Fruit fly (Drosophila melanogaster): ENCODE measurements around the gene mri.

mri gene

dm6 chr3L:205723-206284 is 5.8 kb downstream of the mri start, which contains the start of the genes Gk1 and CG13876 (continued):
- no peak for TF ChIP-seq dm (GFP tag; optimal IDR thresholded peaks at IDR 0.05)
- no peak for TF ChIP-seq CG9876 (GFP tag; optimal IDR thresholded peaks at IDR 0.05)
- TF ChIP-seq chn (GFP tag; optimal IDR thresholded peaks at IDR 0.05), result peak; percentile 69
- TF ChIP-seq gro (GFP tag; optimal IDR thresholded peaks at IDR 0.05), result peak; percentile 51
- TF ChIP-seq CG18764 (GFP tag; optimal IDR thresholded peaks at IDR 0.05), result peak; percentile 85
- TF ChIP-seq Trl (optimal IDR thresholded peaks at IDR 0.05), result peak in 1 of 2 experiments; percentile 9
- peak; percentile 5 for TF ChIP-seq Trl (GFP tag; optimal IDR thresholded peaks at IDR 0.05)
- TF ChIP-seq pzg (GFP tag; optimal IDR thresholded peaks at IDR 0.05), result peak; percentile 56
- peak; percentile 95 for TF ChIP-seq caup (GFP tag; optimal IDR thresholded peaks at IDR 0.05; ENCODE audit: severe bottlenecking)
- no peak for TF ChIP-seq HmgD (GFP tag; optimal IDR thresholded peaks at IDR 0.05)
- peak; percentile 19 for TF ChIP-seq emc (GFP tag; optimal IDR thresholded peaks at IDR 0.05)
- peak; percentile 98 for TF ChIP-seq CG2712 (tag; optimal IDR thresholded peaks at IDR 0.05)
- TF ChIP-seq Scr (GFP tag; IDR thresholded peaks at IDR 0.05; ENCODE audit: partially characterized antibody), result no peak
- TF ChIP-seq Stat92E (GFP tag; optimal IDR thresholded peaks at IDR 0.05), result peak in 1 of 3 experiments; percentile 70
- TF ChIP-seq org-1 (GFP tag; optimal IDR thresholded peaks at IDR 0.05), result peak; percentile 86
- TF ChIP-seq bcd (GFP tag; optimal IDR thresholded peaks at IDR 0.05), result peak; percentile 94
- TF ChIP-seq CkIIα-i1 (GFP tag; IDR thresholded peaks at IDR 0.05), result peak; percentile 41; the same call in 1 of the 2 replicates
- TF ChIP-seq ara (GFP tag; IDR thresholded peaks at IDR 0.05), result peak; percentile 94
- TF ChIP-seq sc (optimal IDR thresholded peaks at IDR 0.05), result no peak
- peak; percentile 82 for TF ChIP-seq sc (GFP tag; optimal IDR thresholded peaks at IDR 0.05)
- TF ChIP-seq MBD-R2 (GFP tag; IDR thresholded peaks at IDR 0.05), result peak; percentile 94
- no peak for TF ChIP-seq CG11398 (GFP tag; optimal IDR thresholded peaks at IDR 0.05)
- peak; percentile 74 for TF ChIP-seq stwl (tag; optimal IDR thresholded peaks at IDR 0.05)
- no peak for TF ChIP-seq MTF-1 (GFP tag; optimal IDR thresholded peaks at IDR 0.05; ENCODE audit: borderline replicate concordance)
- peak; percentile 91 for TF ChIP-seq CG12219 (GFP tag; optimal IDR thresholded peaks at IDR 0.05)
- TF ChIP-seq ci (GFP tag; IDR thresholded peaks at IDR 0.05), result peak; percentile 97
- peak; percentile 96 for TF ChIP-seq row (GFP tag; IDR thresholded peaks at IDR 0.05)
- TF ChIP-seq NK7.1 (GFP tag; optimal IDR thresholded peaks at IDR 0.05), result no peak
- no peak for TF ChIP-seq disco-r (GFP tag; optimal IDR thresholded peaks at IDR 0.05)
- peak; percentile 98 for TF ChIP-seq CG13894 (tag; optimal IDR thresholded peaks at IDR 0.05)
- TF ChIP-seq jumu (GFP tag; optimal IDR thresholded peaks at IDR 0.05), result no peak
- peak; percentile 91 for TF ChIP-seq CG12942 (GFP tag; optimal IDR thresholded peaks at IDR 0.05)
- peak; percentile 96 for TF ChIP-seq CG17361 (GFP tag; IDR thresholded peaks at IDR 0.05)
- peak; percentile 80 for TF ChIP-seq croc (GFP tag; conservative IDR thresholded peaks at IDR 0.05)
- TF ChIP-seq CG3847 (GFP tag; IDR thresholded peaks at IDR 0.05), result peak; percentile 94
- peak; percentile 30 for TF ChIP-seq Sry-β (GFP tag; optimal IDR thresholded peaks at IDR 0.05)
- peak; percentile 85 for TF ChIP-seq CG6175 (GFP tag; IDR thresholded peaks at IDR 0.05)
- peak; percentile 98 for TF ChIP-seq CG12659 (GFP tag; optimal IDR thresholded peaks at IDR 0.05)
- peak; percentile 67 for TF ChIP-seq CG10462 (GFP tag; optimal IDR thresholded peaks at IDR 0.05)
- TF ChIP-seq abd-A (tag; optimal IDR thresholded peaks at IDR 0.05), result no peak
- peak; percentile 97 for TF ChIP-seq CG9727 (GFP tag; optimal IDR thresholded peaks at IDR 0.05)
- peak; percentile 79 for TF ChIP-seq CG3995 (GFP tag; optimal IDR thresholded peaks at IDR 0.05)
- peak; percentile 94 for TF ChIP-seq CG32767 (GFP tag; IDR thresholded peaks at IDR 0.05)
- TF ChIP-seq Lpt (GFP tag; optimal IDR thresholded peaks at IDR 0.05), result no peak
- peak; percentile 79 for TF ChIP-seq NFAT (GFP tag; IDR thresholded peaks at IDR 0.05)
- TF ChIP-seq Xbp1 (GFP tag; optimal IDR thresholded peaks at IDR 0.05), result peak; percentile 93
- TF ChIP-seq Awh (GFP tag; IDR thresholded peaks at IDR 0.05), result peak; percentile 95
- TF ChIP-seq toy (GFP tag; IDR thresholded peaks at IDR 0.05), result peak; percentile 82
- TF ChIP-seq slp2 (GFP tag; optimal IDR thresholded peaks at IDR 0.05), result peak; percentile 42
- no peak for TF ChIP-seq Hr78 (GFP tag; optimal IDR thresholded peaks at IDR 0.05)
- peak; percentile 53 for TF ChIP-seq CG17802 (tag; optimal IDR thresholded peaks at IDR 0.05)

Data from whole organism, embryonic.